Fruit fly (Drosophila melanogaster) whole organism, wandering third instar larva: ENCODE results near the gene VhaM9.7-c.

Source experiments
- Abd-B ChIP-seq: fragments of >200 bp; optimal IDR thresholded peaks from 2 replicates; lab custom pipeline; 2017; ENCODE audit warnings: missing biosample characterization, missing genetic modification characterization
- CG32264 ChIP-seq: fragments of 200-800 bp; sonication (Bioruptor generic); optimal IDR thresholded peaks from 2 replicates; lab custom pipeline; 2016; ENCODE audit warnings: missing biosample characterization, missing genetic modification characterization
- CG9705 ChIP-seq: fragments of 200-800 bp; sonication (Bioruptor generic); optimal IDR thresholded peaks from 2 replicates; lab custom pipeline; 2018; ENCODE audit warnings: missing biosample characterization, mild to moderate bottlenecking, missing genetic modification characterization
- CrebA ChIP-seq: fragments of 200-800 bp; sonication (Bioruptor generic); optimal IDR thresholded peaks from 2 replicates; lab custom pipeline; 2016; ENCODE audit warnings: missing biosample characterization, mild to moderate bottlenecking, missing genetic modification characterization, borderline replicate concordance
- Dfd ChIP-seq: fragments of >200 bp; optimal IDR thresholded peaks from 2 replicates; lab custom pipeline; 2017; ENCODE audit warnings: missing biosample characterization, missing genetic modification characterization
- GATAd ChIP-seq: sonication (Bioruptor generic); optimal IDR thresholded peaks from 2 replicates; lab custom pipeline; 2016; ENCODE audit warnings: missing biosample characterization, missing genetic modification characterization
- HLH106 ChIP-seq: fragments of 200-800 bp; optimal IDR thresholded peaks from 3 replicates; lab custom pipeline; 2019; ENCODE audit warnings: missing biosample characterization, mild to moderate bottlenecking, missing genetic modification characterization, moderate library complexity
- Hnf4 ChIP-seq: fragments of 200-800 bp; sonication (Bioruptor generic); optimal IDR thresholded peaks from 2 replicates; lab custom pipeline; 2016; ENCODE audit warnings: missing biosample characterization, mild to moderate bottlenecking, missing genetic modification characterization
- Hr83 ChIP-seq: fragments of 200-300 bp; sonication (Bioruptor generic); optimal IDR thresholded peaks from 2 replicates; lab custom pipeline; 2016; ENCODE audit warnings: missing biosample characterization, mild to moderate bottlenecking, missing genetic modification characterization, moderate library complexity; ENCODE audit not compliant: poor library complexity, severe bottlenecking
- Jra ChIP-seq: sonication (Bioruptor generic); optimal IDR thresholded peaks from 2 replicates; lab custom pipeline; 2016; ENCODE audit warnings: missing biosample characterization, missing genetic modification characterization
- OdsH ChIP-seq: fragments of 200-800 bp; sonication (Bioruptor generic); optimal IDR thresholded peaks from 2 replicates; lab custom pipeline; 2016; ENCODE audit warnings: missing biosample characterization, mild to moderate bottlenecking, missing genetic modification characterization
- Rel ChIP-seq, 2 experiments: fragments of 200-800 bp; sonication (Bioruptor generic) in 1 of 2; optimal IDR thresholded peaks; 2 replicates in 1 of 2; 3 replicates in 1 of 2; lab custom pipeline; 2016 to 2019; ENCODE audit warnings: mild to moderate bottlenecking in 2 of 2, missing biosample characterization in 2 of 2, missing genetic modification characterization in 2 of 2, moderate library complexity in 1 of 2
- Sp1 ChIP-seq: fragments of 200-800 bp; sonication (Bioruptor generic); optimal IDR thresholded peaks from 3 replicates; lab custom pipeline; 2019; ENCODE audit warnings: missing biosample characterization, mild to moderate bottlenecking, missing genetic modification characterization, moderate library complexity
- brk ChIP-seq: fragments of 200-800 bp; sonication (Bioruptor generic); optimal IDR thresholded peaks from 2 replicates; lab custom pipeline; 2016; ENCODE audit warnings: missing biosample characterization, mild to moderate bottlenecking, missing genetic modification characterization
- dl ChIP-seq, 2 experiments: fragments of 175-275, 200-275 bp in 1 of 2; fragments of 200-275 bp in 1 of 2; sonication (Bioruptor generic); optimal IDR thresholded peaks; lab custom pipeline; 2018; ENCODE audit warnings: mild to moderate bottlenecking in 2 of 2, missing biosample characterization in 2 of 2, missing genetic modification characterization in 2 of 2, moderate library complexity in 2 of 2; ENCODE audit not compliant: partially characterized antibody in 2 of 2, insufficient read depth in 1 of 2
- dmrt93B ChIP-seq: fragments of 200-800 bp; sonication (Bioruptor generic); optimal IDR thresholded peaks from 2 replicates; lab custom pipeline; 2018; ENCODE audit warnings: missing biosample characterization, mild to moderate bottlenecking, missing genetic modification characterization
- ey ChIP-seq: fragments of 200-800 bp; sonication (Bioruptor generic); optimal IDR thresholded peaks from 2 replicates; lab custom pipeline; 2016; ENCODE audit warnings: missing biosample characterization, missing genetic modification characterization
- foxo ChIP-seq, 2 experiments: fragments of 200-800 bp; sonication (Bioruptor generic); optimal IDR thresholded peaks; 2 replicates in 1 of 2; 3 replicates in 1 of 2; lab custom pipeline; 2016 to 2017; ENCODE audit warnings: missing biosample characterization in 2 of 2, missing genetic modification characterization in 2 of 2
- fru ChIP-seq: fragments of 200-800 bp; sonication (Bioruptor generic); optimal IDR thresholded peaks from 3 replicates; lab custom pipeline; 2016; ENCODE audit warnings: missing biosample characterization, mild to moderate bottlenecking, missing genetic modification characterization
- jim ChIP-seq: fragments of 175-275, 200-325 bp; sonication (Bioruptor generic); optimal IDR thresholded peaks from 2 replicates; lab custom pipeline; 2016; ENCODE audit warnings: missing biosample characterization, mild to moderate bottlenecking, missing genetic modification characterization
- lola ChIP-seq: fragments of >200 bp; optimal IDR thresholded peaks from 2 replicates; lab custom pipeline; 2017; ENCODE audit warnings: missing biosample characterization, missing genetic modification characterization
- pan ChIP-seq: fragments of >200 bp; optimal IDR thresholded peaks from 2 replicates; lab custom pipeline; 2017
- rgr ChIP-seq: fragments of 200-800 bp; sonication (Bioruptor generic); optimal IDR thresholded peaks from 3 replicates; lab custom pipeline; 2016; ENCODE audit warnings: missing biosample characterization, mild to moderate bottlenecking, missing genetic modification characterization
- sage ChIP-seq: fragments of 200-800 bp; sonication (Bioruptor generic); optimal IDR thresholded peaks from 2 replicates; lab custom pipeline; 2016; ENCODE audit warnings: missing biosample characterization, mild to moderate bottlenecking, missing genetic modification characterization
- sv ChIP-seq: fragments of 200-800 bp; sonication (Bioruptor generic); optimal IDR thresholded peaks from 3 replicates; lab custom pipeline; 2016; ENCODE audit warnings: missing biosample characterization, missing genetic modification characterization
- usp ChIP-seq: fragments of >200 bp; optimal IDR thresholded peaks from 2 replicates; lab custom pipeline; 2017; ENCODE audit warnings: missing biosample characterization, missing genetic modification characterization
- woc ChIP-seq: sonication (Bioruptor generic); optimal IDR thresholded peaks from 2 replicates; lab custom pipeline; 2016; ENCODE audit warnings: missing biosample characterization, mild to moderate bottlenecking, missing genetic modification characterization

VhaM9.7-c gene

DNA sequence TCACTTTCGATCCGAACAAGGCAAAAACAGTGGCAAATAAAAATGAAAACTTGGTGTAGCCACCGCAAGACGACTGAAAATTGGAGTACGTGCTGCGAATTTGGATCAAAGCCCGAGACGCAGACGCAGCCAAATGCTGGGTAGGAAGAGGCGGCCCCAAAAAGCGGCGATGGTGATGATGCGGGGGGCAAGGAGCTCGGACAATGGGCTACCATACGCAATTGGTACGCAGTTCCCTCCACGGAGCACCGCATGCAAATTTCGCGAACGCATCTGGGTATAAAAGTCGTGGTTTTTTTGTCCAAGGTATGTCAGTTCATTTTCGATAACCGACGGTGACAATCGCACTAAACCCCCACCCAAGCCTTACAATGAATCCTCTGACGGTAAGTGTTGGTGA lies 28.4 kb upstream of the VhaM9.7-c start, which contains the start of gene Cpr64Ad:
TSS of gene Cpr64Ad (plus strand) at position 301 of the 400 bp plus-strand sequence.
- no peak for TF ChIP-seq Hnf4 (GFP tag; lab: Kevin White, UChicago)
- TF ChIP-seq Abd-B: no peak
- TF ChIP-seq dl (GFP tag; optimal IDR thresholded peaks at IDR 0.05; lab: Kevin White, UChicago; ENCODE audit: insufficient read depth in 1 of 2, partially characterized antibody in 2 of 2): no peak
- no peak for TF ChIP-seq sv (GFP tag; lab: Kevin White, UChicago)
- no peak for TF ChIP-seq foxo (GFP tag; optimal IDR thresholded peaks at IDR 0.05; lab: Kevin White, UChicago)

DNA sequence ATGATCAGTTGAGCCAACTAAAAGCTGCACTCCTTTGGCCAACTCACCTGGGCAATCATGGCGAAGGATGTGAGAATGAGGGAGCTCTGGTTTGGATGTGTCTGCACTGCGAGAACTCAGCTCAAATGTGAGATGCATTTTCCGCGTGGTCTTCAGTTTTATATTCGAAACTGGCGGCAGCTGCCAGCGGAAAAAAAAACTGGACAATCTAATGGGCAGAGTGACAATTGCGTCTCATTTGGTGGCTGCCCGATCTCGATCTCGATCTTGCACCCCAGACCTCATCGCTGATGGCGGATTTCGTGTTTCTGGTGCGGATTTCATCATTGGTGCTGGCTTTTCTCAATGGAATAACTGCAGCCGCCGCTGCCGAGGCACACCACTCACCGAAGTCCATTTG lies 26.1 kb upstream of the VhaM9.7-c start, which contains the start of gene Cpr64Ac:
TSS of gene Cpr64Ac (minus strand) at position 101 of the 400 bp plus-strand sequence.
- TF ChIP-seq OdsH (GFP tag; lab: Kevin White, UChicago): no peak
- TF ChIP-seq, all 38 proteins: peak for 0

DNA sequence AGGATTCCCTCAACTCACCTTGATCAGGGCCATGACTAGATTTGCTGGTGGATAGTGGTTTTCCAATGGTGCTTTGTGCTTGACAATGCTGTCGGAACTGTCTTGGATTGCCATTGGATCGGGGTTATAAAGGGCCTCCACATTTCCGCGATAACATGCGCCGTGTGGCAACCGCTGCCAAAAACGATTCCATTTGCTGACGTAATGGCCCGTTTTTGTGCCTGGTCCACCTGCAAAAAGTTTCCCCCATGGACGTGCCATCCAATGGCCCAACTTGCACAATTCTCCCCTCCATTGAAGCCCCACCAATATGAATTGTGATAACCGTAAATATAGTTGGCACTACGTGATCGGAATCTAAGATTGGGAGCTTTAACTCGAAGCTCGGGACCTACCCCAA lies 24.8 kb upstream of the VhaM9.7-c start, which contains the start of gene Cpr64Ab:
TSS of gene Cpr64Ab (minus strand) at position 101 of the 400 bp plus-strand sequence.
- no peak for TF ChIP-seq usp (GFP tag; lab: Kevin White, UChicago)
- no peak for TF ChIP-seq CrebA (GFP tag; lab: Kevin White, UChicago)
- no peak for TF ChIP-seq Abd-B
- no peak for TF ChIP-seq OdsH (GFP tag; lab: Kevin White, UChicago)

DNA sequence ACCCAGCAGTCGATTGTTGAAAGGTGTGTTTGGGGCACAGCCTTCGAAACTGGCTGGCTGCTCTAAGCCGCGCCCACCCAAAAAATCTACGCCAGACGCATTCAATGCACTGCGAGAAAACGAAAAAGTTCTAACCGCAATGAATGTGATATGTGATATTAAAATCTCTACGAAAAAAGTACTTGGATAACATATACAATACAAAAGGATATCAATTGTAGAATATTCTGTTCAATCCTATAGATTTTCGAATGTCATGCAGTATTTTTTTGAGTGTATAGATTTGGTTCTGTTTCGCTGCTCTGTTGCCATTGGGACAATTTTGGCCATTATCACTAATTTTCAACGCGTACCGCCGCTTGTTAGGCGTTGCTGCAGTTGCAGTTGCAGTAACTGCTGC lies 23.1 kb upstream of the VhaM9.7-c start:
- no peak for TF ChIP-seq Hr83 (GFP tag; lab: Kevin White, UChicago)
- no peak for TF ChIP-seq Rel (GFP tag; optimal IDR thresholded peaks at IDR 0.05; lab: Kevin White, UChicago)
- TF ChIP-seq Rel (tag; optimal IDR thresholded peaks at IDR 0.05; lab: Kevin White, UChicago): no peak
- no peak for TF ChIP-seq CG9705 (GFP tag; lab: Kevin White, UChicago)
- TF ChIP-seq Sp1: no peak
- no peak for TF ChIP-seq Hnf4 (GFP tag; lab: Kevin White, UChicago)
- TF ChIP-seq ey (GFP tag; lab: Kevin White, UChicago): no peak
- no peak for TF ChIP-seq pan (lab: Kevin White, UChicago)
- TF ChIP-seq CG32264: no peak
- TF ChIP-seq foxo (GFP tag; optimal IDR thresholded peaks at IDR 0.05; lab: Kevin White, UChicago): no peak
- no peak for TF ChIP-seq Abd-B
- no peak for TF ChIP-seq GATAd
- TF ChIP-seq brk (GFP tag; lab: Kevin White, UChicago): no peak
- TF ChIP-seq HLH106: no peak
- no peak for TF ChIP-seq woc (GFP tag; lab: Kevin White, UChicago)
- no peak for TF ChIP-seq Dfd (GFP tag; lab: Kevin White, UChicago)

DNA sequence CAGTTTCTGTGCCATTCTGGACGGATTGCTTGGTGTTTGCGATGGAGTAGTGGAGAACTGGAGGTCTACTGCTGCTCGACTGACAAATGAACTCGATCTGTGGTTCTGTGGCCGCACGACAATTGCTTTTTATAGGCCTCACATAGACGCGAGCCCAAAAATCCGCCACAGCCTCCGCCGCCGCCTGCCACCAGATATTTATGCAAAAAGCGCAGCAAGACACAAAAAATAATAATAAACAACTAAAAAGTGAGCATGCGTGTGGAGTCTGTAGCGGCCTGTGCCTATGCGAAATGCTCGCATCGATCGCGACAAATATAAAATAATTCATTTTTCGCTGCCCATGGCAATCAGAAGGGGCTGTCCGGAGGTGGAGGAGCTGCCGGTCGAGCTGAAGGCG lies 22.4 kb upstream of the VhaM9.7-c start, which contains the start of gene Cpr64Aa:
TSS of gene Cpr64Aa (minus strand) at position 101 of the 400 bp plus-strand sequence.
- no peak for TF ChIP-seq jim (GFP tag; lab: Kevin White, UChicago)

DNA sequence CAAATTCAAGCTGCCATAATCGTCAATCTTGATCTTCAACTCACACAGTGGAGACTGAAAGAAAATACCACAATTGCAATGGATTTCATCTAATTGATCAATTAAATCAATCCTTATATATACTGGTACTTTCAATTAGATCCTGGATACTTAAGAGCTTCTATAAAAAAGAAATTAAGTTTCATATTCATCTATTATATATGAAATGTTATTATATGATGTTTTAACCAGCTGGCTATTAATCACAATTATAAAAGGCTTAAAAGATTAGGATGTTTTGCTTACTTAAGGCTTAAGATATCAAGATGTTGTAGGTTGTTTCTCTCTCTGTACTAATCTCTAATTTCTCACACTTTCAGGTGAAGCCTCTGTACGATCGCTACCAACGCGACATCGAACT lies 18.2 kb upstream of the VhaM9.7-c start:
- TF ChIP-seq Rel (GFP tag; optimal IDR thresholded peaks at IDR 0.05; lab: Kevin White, UChicago) (no peak), Rel (tag; optimal IDR thresholded peaks at IDR 0.05; lab: Kevin White, UChicago) (no peak), Hr83 (GFP tag; lab: Kevin White, UChicago) (no peak), woc (GFP tag; lab: Kevin White, UChicago) (no peak), dl (GFP tag; optimal IDR thresholded peaks at IDR 0.05; lab: Kevin White, UChicago; ENCODE audit: insufficient read depth in 1 of 2, partially characterized antibody in 2 of 2) (no peak), sage (no peak), brk (GFP tag; lab: Kevin White, UChicago) (no peak), Jra (no peak), CG9705 (GFP tag; lab: Kevin White, UChicago) (no peak), fru (GFP tag; lab: Kevin White, UChicago) (no peak), lola (GFP tag; lab: Kevin White, UChicago) (no peak), usp (GFP tag; lab: Kevin White, UChicago) (no peak), HLH106 (no peak), rgr (GFP tag; lab: Kevin White, UChicago) (no peak), dmrt93B (no peak), GATAd (no peak)
